Worm (Caenorhabditis elegans): ENCODE results near the gene H12D21.5.
A peak's percentile ranks its signal among the peaks of the same experiment; 100 is the strongest.

H12D21.5 gene

DNA sequence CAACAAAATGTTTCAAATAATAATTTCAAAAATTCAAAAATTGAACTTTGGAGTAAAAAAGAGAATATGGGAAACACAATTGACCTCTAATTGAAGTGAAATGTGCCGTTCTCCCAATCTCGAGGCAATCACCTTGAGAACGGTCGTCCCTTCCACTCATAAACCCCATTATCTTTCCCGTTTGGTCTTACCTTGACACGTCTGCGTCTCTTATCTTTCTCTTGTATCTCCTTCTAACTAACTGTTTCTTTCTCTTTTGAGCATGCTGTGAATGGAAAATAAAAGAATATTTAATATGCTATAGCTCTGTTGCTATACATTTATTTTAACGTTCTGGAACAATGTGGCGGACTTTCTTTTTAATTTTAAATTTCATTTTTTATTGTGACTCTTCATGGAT, 5.7 kb downstream of the H12D21.5 start, which contains the start of gene H12D21.10:
TSS of gene H12D21.10 (plus strand) at position 260 of the 400 bp plus-strand sequence.
- TF ChIP-seq elt-1 (tag; optimal IDR thresholded peaks at IDR 0.05; ENCODE audit: borderline replicate concordance, insufficient read depth): peak; percentile 22
- no peak for TF ChIP-seq lsy-2 (tag; optimal IDR thresholded peaks at IDR 0.05)

DNA sequence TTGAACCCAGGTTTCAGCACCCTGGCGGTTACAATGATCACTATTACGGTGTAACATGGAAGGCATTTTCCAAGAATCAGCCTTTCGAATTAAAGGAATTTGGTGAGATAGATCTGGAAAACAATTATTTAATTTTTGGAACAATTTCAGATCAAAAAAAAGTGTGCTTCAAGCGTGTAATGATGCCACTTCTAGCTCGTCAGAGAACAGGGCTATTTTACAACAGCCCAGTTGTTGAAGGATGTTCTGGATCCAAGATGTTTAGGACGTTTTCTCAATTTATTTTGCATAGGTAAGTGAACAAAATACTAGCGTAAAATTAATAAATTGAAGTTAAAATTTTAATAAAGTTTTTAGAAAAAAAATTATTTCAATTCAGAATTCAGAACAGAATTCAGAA, 7.1 kb downstream of the H12D21.5 start:
- TF ChIP-seq nhr-76 (tag; optimal IDR thresholded peaks at IDR 0.05): no peak
- no peak for TF ChIP-seq elt-1 (tag; optimal IDR thresholded peaks at IDR 0.05; ENCODE audit: borderline replicate concordance, insufficient read depth)
- no peak for TF ChIP-seq drap-1 (GFP tag; optimal IDR thresholded peaks at IDR 0.05)
- no peak for TF ChIP-seq elt-3 (tag; optimal IDR thresholded peaks at IDR 0.05)
- no peak for TF ChIP-seq pha-4 (tag; optimal IDR thresholded peaks at IDR 0.05)
- no peak for TF ChIP-seq ham-2 (GFP tag; optimal IDR thresholded peaks at IDR 0.05)
- no peak for TF ChIP-seq zip-8 (tag; optimal IDR thresholded peaks at IDR 0.05)
- TF ChIP-seq M03D4.4 (tag; optimal IDR thresholded peaks at IDR 0.05): no peak
- no peak for TF ChIP-seq blmp-1 (tag; optimal IDR thresholded peaks at IDR 0.05)

DNA sequence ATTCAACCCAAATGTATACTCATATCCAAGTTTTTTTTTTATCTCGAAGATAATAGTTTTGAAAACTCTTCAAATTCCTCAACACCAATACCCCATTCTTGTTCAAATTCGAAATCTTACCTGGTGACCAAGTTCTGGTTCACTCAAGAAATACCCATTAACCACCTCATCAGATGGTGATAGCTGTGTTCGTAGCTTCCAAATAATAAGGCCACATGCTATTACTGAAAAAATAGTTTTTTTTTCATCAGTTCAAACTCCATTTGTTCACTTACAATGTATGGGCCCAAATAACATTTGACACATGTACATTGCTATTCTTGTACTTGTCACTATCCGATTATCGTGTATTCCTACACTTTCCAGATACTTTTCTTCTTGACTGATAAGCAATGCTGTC, 13.6 kb downstream of the H12D21.5 start:
- no peak for TF ChIP-seq tbx-8 (GFP tag; optimal IDR thresholded peaks at IDR 0.05)
- no peak for TF ChIP-seq unc-62 (GFP tag; optimal IDR thresholded peaks at IDR 0.05)
- no peak for TF ChIP-seq unc-39 (tag; optimal IDR thresholded peaks at IDR 0.05)
- TF ChIP-seq nhr-237 (tag; optimal IDR thresholded peaks at IDR 0.05): no peak
- TF ChIP-seq ceh-43 (GFP tag; optimal IDR thresholded peaks at IDR 0.05): no peak
- no peak for TF ChIP-seq ceh-83 (GFP tag; optimal IDR thresholded peaks at IDR 0.05)
- no peak for TF ChIP-seq lin-32 (GFP tag; optimal IDR thresholded peaks at IDR 0.05)
- no peak for TF ChIP-seq bed-3 (GFP tag; optimal IDR thresholded peaks at IDR 0.05)
- TF ChIP-seq flh-1 (GFP tag; optimal IDR thresholded peaks at IDR 0.05): no peak
- no peak for TF ChIP-seq M03D4.4 (tag; optimal IDR thresholded peaks at IDR 0.05)
- TF ChIP-seq sem-2 (GFP tag; optimal IDR thresholded peaks at IDR 0.05): no peak
- TF ChIP-seq pha-4 (tag; optimal IDR thresholded peaks at IDR 0.05): no peak

DNA sequence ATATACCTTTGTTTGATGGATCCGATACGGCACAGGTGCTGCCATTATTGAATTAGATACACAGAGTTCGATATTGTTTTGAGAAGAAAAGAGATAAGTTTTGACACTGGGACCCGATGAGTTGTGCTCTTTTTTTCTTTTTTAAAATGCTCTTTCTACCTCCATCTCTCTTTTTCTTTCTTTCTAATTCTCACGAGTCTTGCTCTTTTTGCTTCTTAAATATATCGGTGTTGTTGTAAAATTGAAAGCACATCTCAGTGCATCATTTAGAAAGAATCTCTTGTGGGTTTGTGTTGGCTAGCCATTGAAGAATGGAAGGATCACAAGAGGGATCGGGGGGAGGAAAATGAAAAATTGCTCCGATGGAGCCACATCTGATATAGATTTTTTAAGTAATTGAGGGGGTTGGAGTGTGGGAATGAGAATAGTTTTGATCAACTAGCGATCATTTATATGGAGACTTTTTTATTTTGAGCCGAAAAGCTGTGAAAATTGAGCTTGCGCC, 15.6 kb downstream of the H12D21.5 start, which contains the start of gene H12D21.9:
TSS of gene H12D21.9 (minus strand) at position 148 of the 505 bp plus-strand sequence.
- TF ChIP-seq ceh-39 (tag; optimal IDR thresholded peaks at IDR 0.05): no peak
- TF ChIP-seq unc-120 (tag; optimal IDR thresholded peaks at IDR 0.05; ENCODE audit: poor library complexity, severe bottlenecking): peak; percentile 54
- no peak for TF ChIP-seq cnd-1 (tag; optimal IDR thresholded peaks at IDR 0.05)
- no peak for TF ChIP-seq lsy-2 (tag; optimal IDR thresholded peaks at IDR 0.05)

DNA sequence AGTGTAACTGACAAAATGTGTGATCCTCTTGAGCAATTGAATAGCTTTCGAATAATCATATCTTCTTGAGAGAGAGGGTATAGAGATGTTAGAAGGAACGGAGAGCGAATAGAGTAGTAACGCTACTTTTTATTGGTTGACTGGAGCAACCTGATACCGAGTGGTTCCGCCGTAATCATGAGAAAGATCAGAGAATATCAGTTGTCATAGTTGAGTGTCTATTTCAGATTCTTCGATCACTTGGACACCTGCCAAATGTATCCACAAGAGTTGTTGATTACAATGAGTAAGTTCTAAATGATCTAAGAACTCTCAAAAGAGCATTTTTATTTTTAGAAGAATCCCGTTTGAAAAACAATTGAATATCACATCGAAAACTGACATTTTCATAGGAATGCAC, 17.0 kb downstream of the H12D21.5 start:
- TF ChIP-seq ceh-39 (tag; optimal IDR thresholded peaks at IDR 0.05): no peak
- no peak for TF ChIP-seq snpc-4 (tag; optimal IDR thresholded peaks at IDR 0.05)
- TF ChIP-seq tbx-8 (GFP tag; optimal IDR thresholded peaks at IDR 0.05): no peak
- no peak for TF ChIP-seq flh-1 (GFP tag; optimal IDR thresholded peaks at IDR 0.05)
- no peak for TF ChIP-seq unc-120 (tag; optimal IDR thresholded peaks at IDR 0.05; ENCODE audit: poor library complexity, severe bottlenecking)
- no peak for TF ChIP-seq ceh-83 (GFP tag; optimal IDR thresholded peaks at IDR 0.05)
- TF ChIP-seq mab-5 (tag; optimal IDR thresholded peaks at IDR 0.05): no peak
- no peak for TF ChIP-seq mls-2 (tag; optimal IDR thresholded peaks at IDR 0.05)
- TF ChIP-seq sem-2 (GFP tag; optimal IDR thresholded peaks at IDR 0.05): no peak
- no peak for TF ChIP-seq cnd-1 (tag; optimal IDR thresholded peaks at IDR 0.05)
- TF ChIP-seq lin-13 (tag; optimal IDR thresholded peaks at IDR 0.05): no peak
- no peak for TF ChIP-seq zip-8 (tag; optimal IDR thresholded peaks at IDR 0.05)
- no peak for TF ChIP-seq ztf-11 (tag; optimal IDR thresholded peaks at IDR 0.05)

DNA sequence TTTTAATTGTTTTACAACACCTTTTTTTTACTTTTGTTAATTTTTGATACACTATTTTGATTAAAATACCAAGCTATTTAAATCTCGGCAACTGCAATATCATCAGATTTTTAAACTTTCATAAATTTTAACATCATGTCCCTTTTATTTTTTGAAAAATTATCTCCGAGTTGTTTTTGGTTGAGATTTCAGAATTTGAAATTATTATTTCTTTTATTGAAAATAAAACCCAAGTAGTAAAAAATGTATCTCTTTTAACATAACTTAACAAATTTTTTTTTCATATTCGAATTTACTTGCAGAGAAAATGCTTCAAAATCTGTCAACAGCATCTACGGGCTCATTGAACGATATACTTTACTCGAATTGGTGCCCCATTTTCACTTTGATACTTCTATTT, 21.8 kb downstream of the H12D21.5 start, which contains the start of gene H12D21.11:
TSS of gene H12D21.11 (plus strand) at position 301 of the 400 bp plus-strand sequence.
- no peak for TF ChIP-seq M03D4.4 (tag; optimal IDR thresholded peaks at IDR 0.05)
- no peak for TF ChIP-seq tbx-8 (GFP tag; optimal IDR thresholded peaks at IDR 0.05)
- no peak for TF ChIP-seq flh-1 (GFP tag; optimal IDR thresholded peaks at IDR 0.05)
- TF ChIP-seq blmp-1 (tag; optimal IDR thresholded peaks at IDR 0.05): no peak
- no peak for TF ChIP-seq bed-3 (GFP tag; optimal IDR thresholded peaks at IDR 0.05)
- no peak for TF ChIP-seq sem-2 (GFP tag; optimal IDR thresholded peaks at IDR 0.05)
- TF ChIP-seq nhr-76 (tag; optimal IDR thresholded peaks at IDR 0.05): no peak
